Worm (Caenorhabditis elegans) whole organism, young adult: ENCODE measurements around the gene nstp-2.
A peak's percentile ranks its signal among the peaks of the same experiment; 100 is the strongest.

Experiments used
- B0336.3 ChIP-seq: fragments of 200-800 bp; sonication (Bioruptor generic); IDR thresholded peaks from 2 replicates; pipeline ENCODE4 v1.3.6; 2022; ENCODE audit warnings: missing genetic modification characterization, missing compliant biosample characterization
- F23B12.7 ChIP-seq: sonication (generic microtip); optimal IDR thresholded peaks from 2 replicates; lab custom pipeline; 2017; ENCODE audit warnings: missing genetic modification characterization, mild to moderate bottlenecking, missing compliant biosample characterization, antibody characterized with exemption, moderate library complexity; ENCODE audit not compliant: insufficient read depth
- F33H1.4 ChIP-seq: fragments of 200-800 bp; sonication (Bioruptor generic); IDR thresholded peaks from 2 replicates; pipeline ENCODE4 v1.3.6; 2022; ENCODE audit warnings: missing genetic modification reagents, missing genetic modification characterization, missing compliant biosample characterization
- F37B4.10 ChIP-seq: fragments of 200-800 bp; sonication (Bioruptor generic); IDR thresholded peaks from 2 replicates; pipeline ENCODE4 v1.3.6; 2022; ENCODE audit warnings: missing genetic modification characterization, missing compliant biosample characterization
- F39B2.1 ChIP-seq: fragments of 200-800 bp; sonication (Bioruptor generic); IDR thresholded peaks from 2 replicates; pipeline ENCODE4 v1.3.6; 2022; ENCODE audit warnings: missing genetic modification reagents, missing genetic modification characterization, missing compliant biosample characterization
- K11D2.4 ChIP-seq: fragments of 200-800 bp; sonication (Bioruptor generic); IDR thresholded peaks from 2 replicates; pipeline ENCODE4 v1.3.6; 2022; ENCODE audit warnings: missing genetic modification reagents, missing genetic modification characterization, missing compliant biosample characterization
- Y56A3A.18 ChIP-seq: fragments of 200-800 bp; sonication (Bioruptor generic); IDR thresholded peaks from 2 replicates; pipeline ENCODE4 v1.3.6; 2022; ENCODE audit warnings: missing genetic modification reagents, missing genetic modification characterization, missing compliant biosample characterization
- Y79H2A.3 ChIP-seq: fragments of 200-800 bp; sonication (Bioruptor generic); conservative IDR thresholded peaks from 2 replicates; pipeline ENCODE4 v1.3.6; 2022; ENCODE audit warnings: missing genetic modification reagents, missing genetic modification characterization, missing compliant biosample characterization
- ZK185.1 ChIP-seq: sonication (generic microtip); optimal IDR thresholded peaks from 2 replicates; lab custom pipeline; 2016; ENCODE audit warnings: mild to moderate bottlenecking, missing genetic modification characterization, missing compliant biosample characterization; ENCODE audit not compliant: poor library complexity, severe bottlenecking
- ama-1 ChIP-seq, 3 experiments: fragments of 150-350 bp in 1 of 3; sonication (generic microtip) in 2 of 3; optimal IDR thresholded peaks; 2 replicates each; lab custom pipeline; 2014 to 2018; ENCODE audit warnings: missing biosample characterization in 2 of 3, missing genetic modification characterization in 2 of 3, missing genetic modification reagents in 2 of 3
- aptf-2 ChIP-seq: fragments of 200-800 bp; sonication (Bioruptor generic); conservative IDR thresholded peaks from 2 replicates; pipeline ENCODE4 v1.3.6; 2022; ENCODE audit warnings: missing genetic modification reagents, missing genetic modification characterization, missing compliant biosample characterization
- attf-5 ChIP-seq: fragments of 200-800 bp; sonication (Bioruptor generic); optimal IDR thresholded peaks from 2 replicates; lab custom pipeline; 2018; ENCODE audit warnings: mild to moderate bottlenecking, missing genetic modification characterization, missing compliant biosample characterization
- attf-6 ChIP-seq: fragments of 200-800 bp; sonication (Bioruptor generic); IDR thresholded peaks from 2 replicates; pipeline ENCODE4 v1.3.6; 2022; ENCODE audit warnings: missing genetic modification reagents, missing genetic modification characterization, missing compliant biosample characterization
- ccch-3 ChIP-seq: fragments of 200-800 bp; sonication (Bioruptor generic); optimal IDR thresholded peaks from 2 replicates; lab custom pipeline; 2018; ENCODE audit warnings: mild to moderate bottlenecking, missing genetic modification characterization, missing compliant biosample characterization
- cebp-2 ChIP-seq: fragments of 200-800 bp; sonication (Bioruptor generic); IDR thresholded peaks from 2 replicates; pipeline ENCODE4 v1.3.6; 2022; ENCODE audit warnings: missing genetic modification characterization, missing compliant biosample characterization
- ceh-58 ChIP-seq: fragments of 200-800 bp; sonication (Bioruptor generic); IDR thresholded peaks from 2 replicates; pipeline ENCODE4 v1.3.6; 2022; ENCODE audit warnings: missing genetic modification characterization, missing compliant biosample characterization
- ceh-91 ChIP-seq: fragments of 200-800 bp; sonication (Bioruptor generic); IDR thresholded peaks from 2 replicates; pipeline ENCODE4 v1.3.6; 2022; ENCODE audit warnings: missing genetic modification reagents, missing genetic modification characterization, missing compliant biosample characterization
- chd-7 ChIP-seq: sonication (generic microtip); optimal IDR thresholded peaks from 2 replicates; lab custom pipeline; 2016; ENCODE audit warnings: mild to moderate bottlenecking, missing genetic modification characterization, moderate library complexity, missing compliant biosample characterization
- dox-1 ChIP-seq: fragments of 200-800 bp; sonication (Bioruptor generic); IDR thresholded peaks from 2 replicates; pipeline ENCODE4 v1.3.6; 2022; ENCODE audit warnings: missing genetic modification reagents, missing genetic modification characterization, missing compliant biosample characterization
- dpff-1 ChIP-seq: sonication (generic microtip); optimal IDR thresholded peaks from 2 replicates; lab custom pipeline; 2017; ENCODE audit warnings: mild to moderate bottlenecking, missing genetic modification characterization, missing compliant biosample characterization
- egl-18 ChIP-seq: fragments of 200-800 bp; sonication (Bioruptor generic); IDR thresholded peaks from 2 replicates; pipeline ENCODE4 v1.3.6; 2022; ENCODE audit warnings: missing genetic modification reagents, missing genetic modification characterization, missing compliant biosample characterization
- him-1 ChIP-seq: sonication (generic microtip); optimal IDR thresholded peaks from 2 replicates; lab custom pipeline; 2016; ENCODE audit warnings: missing genotype, missing genetic modification reagents, missing genetic modification characterization, missing compliant biosample characterization
- lag-1 ChIP-seq: fragments of 200-800 bp; sonication (Bioruptor generic); IDR thresholded peaks from 2 replicates; pipeline ENCODE4 v1.3.6; 2022; ENCODE audit warnings: missing genetic modification reagents, missing genetic modification characterization, missing compliant biosample characterization
- madf-3 ChIP-seq: fragments of 200-800 bp; sonication (Bioruptor generic); IDR thresholded peaks from 2 replicates; pipeline ENCODE4 v1.3.6; 2022; ENCODE audit warnings: missing genetic modification reagents, missing genetic modification characterization, missing compliant biosample characterization
- madf-6 ChIP-seq: fragments of 200-800 bp; sonication (Bioruptor generic); IDR thresholded peaks from 2 replicates; pipeline ENCODE4 v1.3.6; 2022; ENCODE audit warnings: missing genetic modification reagents, missing genetic modification characterization, missing compliant biosample characterization
- mcd-1 ChIP-seq: fragments of 200-800 bp; sonication (Bioruptor generic); IDR thresholded peaks from 2 replicates; pipeline ENCODE4 v1.3.6; 2022; ENCODE audit warnings: missing genetic modification reagents, missing genetic modification characterization, missing compliant biosample characterization
- nhr-120 ChIP-seq: fragments of 200-800 bp; sonication (Bioruptor generic); IDR thresholded peaks from 2 replicates; pipeline ENCODE4 v1.3.6; 2022; ENCODE audit warnings: missing genetic modification characterization, missing compliant biosample characterization
- nhr-80 ChIP-seq: sonication (generic microtip); optimal IDR thresholded peaks from 2 replicates; lab custom pipeline; 2016; ENCODE audit warnings: missing genetic modification characterization, missing compliant biosample characterization
- pbrm-1 ChIP-seq: fragments of 200-800 bp; sonication (Bioruptor generic); IDR thresholded peaks from 2 replicates; pipeline ENCODE4 v1.3.6; 2022; ENCODE audit warnings: missing genetic modification reagents, missing genetic modification characterization, missing compliant biosample characterization
- rec-8 ChIP-seq, 2 experiments: sonication (generic microtip); optimal IDR thresholded peaks; 2 replicates each; lab custom pipeline; 2016; ENCODE audit warnings: mild to moderate bottlenecking in 2 of 2, missing genetic modification characterization in 2 of 2, missing genetic modification reagents in 2 of 2, missing genotype in 2 of 2, missing biosample characterization in 1 of 2, missing compliant biosample characterization in 1 of 2, moderate library complexity in 1 of 2
- sea-2 ChIP-seq: fragments of 200-800 bp; sonication (Bioruptor generic); IDR thresholded peaks from 2 replicates; pipeline ENCODE4 v1.3.6; 2022; ENCODE audit warnings: missing genetic modification characterization, missing compliant biosample characterization
- snpc-3.4 ChIP-seq: sonication (generic microtip); optimal IDR thresholded peaks from 2 replicates; lab custom pipeline; 2017; ENCODE audit warnings: missing genetic modification characterization, mild to moderate bottlenecking, missing compliant biosample characterization, antibody characterized with exemption, moderate library complexity, missing genotype, missing genetic modification reagents
- snpc-4 ChIP-seq, 5 experiments: fragments of 150-350 bp in 1 of 5; sonication (generic microtip) in 4 of 5; optimal IDR thresholded peaks; 2 replicates each; lab custom pipeline; 2014 to 2018; ENCODE audit warnings: missing genetic modification characterization in 5 of 5, missing biosample characterization in 3 of 5, antibody characterized with exemption in 2 of 5, mild to moderate bottlenecking in 2 of 5, missing compliant biosample characterization in 2 of 5, missing genotype in 2 of 5, moderate library complexity in 2 of 5, missing genetic modification reagents in 1 of 5
- tbp1 ChIP-seq: fragments of 200-800 bp; sonication (Bioruptor generic); optimal IDR thresholded peaks from 2 replicates; lab custom pipeline; 2018; ENCODE audit warnings: mild to moderate bottlenecking, missing genetic modification characterization, missing compliant biosample characterization
- tbx-9 ChIP-seq: sonication (generic microtip); optimal IDR thresholded peaks from 2 replicates; lab custom pipeline; 2016; ENCODE audit warnings: borderline replicate concordance, missing genetic modification characterization, inconsistent platforms, missing compliant biosample characterization
- unc-62 ChIP-seq: fragments of 150-350 bp; optimal IDR thresholded peaks from 2 replicates; lab custom pipeline; 2014; ENCODE audit warnings: missing biosample characterization, missing genetic modification reagents, missing genetic modification characterization
- xnd-1 ChIP-seq: sonication (generic microtip); optimal IDR thresholded peaks from 2 replicates; lab custom pipeline; 2016; ENCODE audit warnings: missing genotype, missing genetic modification reagents, missing genetic modification characterization, missing compliant biosample characterization
- ztf-25 ChIP-seq: fragments of 200-800 bp; sonication (Bioruptor generic); IDR thresholded peaks from 2 replicates; pipeline ENCODE4 v1.3.6; 2022; ENCODE audit warnings: missing genetic modification reagents, missing genetic modification characterization, missing compliant biosample characterization
- ztf-3 ChIP-seq: fragments of 200-800 bp; sonication (Bioruptor generic); optimal IDR thresholded peaks from 2 replicates; lab custom pipeline; 2018; ENCODE audit warnings: mild to moderate bottlenecking, missing genetic modification characterization, missing compliant biosample characterization

The nstp-2 gene

DNA sequence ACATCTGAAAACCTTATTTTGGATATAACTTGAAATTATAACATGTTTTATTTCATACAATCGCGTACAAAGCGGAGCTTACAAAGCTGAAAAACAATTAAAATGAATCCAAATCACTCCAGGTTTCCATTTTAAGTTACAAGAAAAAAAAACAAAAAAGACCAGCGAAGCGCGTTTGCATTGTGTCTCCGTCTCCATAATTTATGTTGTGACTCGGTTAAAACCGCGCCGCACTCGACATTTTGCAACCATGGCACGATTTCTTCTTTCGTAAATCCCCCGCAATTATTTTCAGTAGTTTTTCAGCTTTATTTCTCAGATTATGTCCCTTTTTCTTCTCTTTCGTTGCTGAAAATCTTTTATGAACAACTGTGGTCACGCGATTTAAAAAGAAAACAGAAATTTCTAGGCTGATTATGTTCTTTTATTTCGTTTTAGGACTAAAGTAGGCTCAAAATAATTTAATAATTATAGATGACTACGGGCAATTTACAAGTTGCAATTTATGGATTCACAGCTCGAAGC, 20.5 kb downstream of the nstp-2 start, which contains the start of the genes F38A5.2 and dnj-11 (continued):
- TF ChIP-seq madf-3 (GFP tag; lab: Robert Waterston, UW), result no peak
- TF ChIP-seq nhr-80 (tag; lab: Kevin White, UChicago), result peak; percentile 40
- TF ChIP-seq F23B12.7 (tag; lab: Kevin White, UChicago), result peak; percentile 90
- TF ChIP-seq ama-1 (optimal IDR thresholded peaks at IDR 0.05; lab: Kevin White, UChicago), result no peak
- no peak for TF ChIP-seq ama-1 (GFP tag; optimal IDR thresholded peaks at IDR 0.05; lab: Kevin White, UChicago)
- peak; percentile 49 for TF ChIP-seq tbp1
- TF ChIP-seq F33H1.4 (GFP tag; lab: Robert Waterston, UW), result 0 out of 2 replicates have a peak, but pooled peaks have one; percentile 23
- TF ChIP-seq sea-2 (GFP tag; lab: Robert Waterston, UW), result no peak
- 0 out of 2 replicates have a peak, but pooled peaks have one; percentile 30 for TF ChIP-seq madf-6 (GFP tag; lab: Robert Waterston, UW)
- TF ChIP-seq ztf-3 (GFP tag; lab: Kevin White, UChicago), result no peak
- TF ChIP-seq F39B2.1 (GFP tag; lab: Robert Waterston, UW), result no peak
- TF ChIP-seq K11D2.4 (GFP tag; lab: Robert Waterston, UW), result no peak
- TF ChIP-seq ZK185.1 (tag; lab: Kevin White, UChicago), result peak; percentile 2
- TF ChIP-seq pbrm-1, result peak; percentile 67
- peak; percentile 96 for TF ChIP-seq mcd-1 (GFP tag; lab: Robert Waterston, UW)

DNA sequence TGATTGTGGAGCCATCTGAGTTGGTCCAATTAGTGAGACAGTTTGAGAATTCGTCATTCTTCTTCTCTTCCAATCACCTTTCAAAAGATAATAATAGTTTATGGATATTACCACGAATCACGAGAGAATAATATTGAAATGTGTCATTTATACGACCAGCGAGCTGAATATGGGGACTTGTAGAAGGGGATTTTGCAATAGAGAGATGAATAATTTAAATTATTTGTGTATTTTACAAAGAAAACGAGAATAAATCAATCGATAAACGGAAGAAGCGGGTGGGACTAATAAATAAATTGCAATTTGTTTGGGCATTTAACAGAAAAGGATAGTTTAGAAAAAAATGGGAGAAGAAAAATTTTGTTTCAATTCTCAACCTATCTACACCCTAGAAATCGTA, 23.4 kb downstream of the nstp-2 start, which contains the start of gene odr-8:
TSS of gene odr-8 (minus strand) at position 101 of the 400 bp plus-strand sequence.
- TF ChIP-seq attf-6 (no peak), snpc-4 (GFP tag; optimal IDR thresholded peaks at IDR 0.05; lab: Kevin White, UChicago) (no peak), snpc-4 (tag; optimal IDR thresholded peaks at IDR 0.05; lab: Kevin White, UChicago) (peak in 1 of 4 experiments; percentile 50)

DNA sequence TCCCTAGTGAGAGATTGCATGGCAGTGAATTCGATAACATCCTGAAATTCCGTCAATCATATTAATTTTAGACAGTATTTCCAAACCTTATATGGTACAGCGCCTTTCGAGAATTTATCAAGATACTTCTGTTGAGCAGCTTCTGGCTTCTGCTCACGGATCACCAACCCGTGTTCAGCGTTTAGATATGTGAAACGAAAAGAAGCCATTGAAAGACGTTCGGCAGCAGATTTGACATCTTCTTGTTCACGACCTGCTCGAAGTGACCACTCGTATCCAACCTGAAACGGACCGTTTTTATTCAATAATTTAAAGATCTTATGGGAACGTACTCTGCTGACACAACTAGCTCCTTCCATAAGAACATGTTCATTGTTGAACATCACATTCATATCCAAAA, 24.3 kb downstream of the nstp-2 start:
- TF ChIP-seq ama-1 (optimal IDR thresholded peaks at IDR 0.05; lab: Kevin White, UChicago) (no peak), ama-1 (GFP tag; optimal IDR thresholded peaks at IDR 0.05; lab: Kevin White, UChicago) (no peak), sea-2 (GFP tag; lab: Robert Waterston, UW) (no peak)

DNA sequence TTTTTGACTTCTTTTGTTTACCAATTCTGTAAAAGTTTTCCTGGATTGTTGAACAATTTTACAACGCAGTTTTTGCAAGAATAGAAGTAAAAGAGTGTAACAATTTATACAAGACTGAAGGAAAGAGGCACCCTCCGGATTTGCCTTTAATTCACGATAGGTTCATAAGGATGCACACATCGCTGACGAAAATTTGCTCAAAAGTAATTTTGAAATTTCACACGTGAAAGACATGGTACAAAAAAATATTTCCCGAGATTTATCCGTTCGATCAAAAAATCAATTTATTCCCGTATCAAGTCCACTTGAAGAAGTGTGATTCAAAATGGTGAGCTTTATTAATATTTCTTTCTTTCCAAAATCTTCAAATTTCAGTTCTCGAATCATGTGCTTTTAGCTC, 28.1 kb downstream of the nstp-2 start, which contains the start of gene C43G2.3:
TSS of gene C43G2.3 (plus strand) at position 301 of the 400 bp plus-strand sequence.
- no peak for TF ChIP-seq ceh-58 (GFP tag; lab: Robert Waterston, UW)
- no peak for TF ChIP-seq lag-1 (GFP tag; lab: Robert Waterston, UW)
- TF ChIP-seq, all 124 proteins: peak for 0

DNA sequence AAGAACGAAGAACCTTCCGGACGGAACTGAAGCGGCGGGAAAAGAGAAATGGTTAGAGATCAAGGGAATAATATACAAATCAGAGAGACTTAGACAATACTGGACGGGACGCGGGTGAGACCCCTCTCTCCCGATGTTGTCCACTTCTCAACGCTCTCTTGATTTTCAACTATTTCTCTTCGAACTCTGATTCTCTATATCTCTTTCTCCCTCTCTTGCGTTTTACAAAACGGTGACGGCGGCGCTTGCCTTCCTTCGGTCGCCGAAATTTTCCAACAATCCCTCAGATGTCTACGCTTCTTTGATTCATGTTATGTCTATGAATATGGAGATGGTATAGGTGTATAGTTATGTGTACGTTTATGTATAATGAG, 29.3 kb downstream of the nstp-2 start:
- TF ChIP-seq nhr-120 (GFP tag; lab: Robert Waterston, UW) (no peak), attf-5 (peak; percentile 27), tbx-9 (tag; lab: Kevin White, UChicago) (no peak), snpc-3.4 (peak; percentile 35), him-1 (tag; lab: Kevin White, UChicago) (no peak), mcd-1 (GFP tag; lab: Robert Waterston, UW) (peak; percentile 41; the same call in 1 of the 2 replicates), aptf-2 (no peak), ztf-25 (no peak), ceh-91 (GFP tag; lab: Robert Waterston, UW) (no peak), tbp1 (peak; percentile 16), cebp-2 (GFP tag; lab: Robert Waterston, UW) (no peak), rec-8 (tag; optimal IDR thresholded peaks at IDR 0.05; lab: Kevin White, UChicago) (no peak), B0336.3 (GFP tag; lab: Robert Waterston, UW) (no peak), F37B4.10 (GFP tag; lab: Robert Waterston, UW) (no peak), Y56A3A.18 (GFP tag; lab: Robert Waterston, UW) (no peak), dox-1 (GFP tag; lab: Robert Waterston, UW) (no peak), Y79H2A.3 (GFP tag; lab: Robert Waterston, UW) (no peak), ccch-3 (GFP tag; lab: Kevin White, UChicago) (no peak), xnd-1 (tag; lab: Kevin White, UChicago) (no peak), K11D2.4 (GFP tag; lab: Robert Waterston, UW) (no peak), egl-18 (GFP tag; lab: Robert Waterston, UW) (no peak), dpff-1 (tag; lab: Kevin White, UChicago) (no peak), unc-62 (no peak), chd-7 (tag; lab: Kevin White, UChicago) (no peak), ceh-58 (GFP tag; lab: Robert Waterston, UW) (no peak)
